Worm (Caenorhabditis elegans): ENCODE data around the gene osta-3.

DNA sequence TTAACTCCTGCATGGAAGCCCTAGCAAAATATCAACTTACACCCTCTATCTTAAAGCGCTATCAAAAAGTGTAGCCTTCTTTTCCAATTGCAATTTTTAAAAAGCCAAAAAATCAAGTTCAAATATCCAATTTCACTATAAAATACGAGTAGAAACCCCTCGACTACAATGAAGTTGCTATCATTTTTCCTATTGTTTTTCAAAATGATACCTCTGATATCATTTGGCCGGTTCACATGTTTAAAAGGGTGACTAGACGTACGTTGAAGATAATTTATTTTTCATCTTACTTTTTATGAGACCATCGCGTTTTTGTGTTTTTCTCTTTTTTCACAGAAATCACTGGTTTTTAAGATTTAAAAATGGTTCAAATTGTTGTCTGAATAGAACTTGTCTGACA, 39.2 kb downstream of the osta-3 start, which contains the start of gene R05H10.1:
- TF ChIP-seq K09A11.1 (tag; optimal IDR thresholded peaks at IDR 0.05; ENCODE audit: insufficient read depth) (no peak), odd-2 (tag; optimal IDR thresholded peaks at IDR 0.05) (no peak), ref-2 (tag; optimal IDR thresholded peaks at IDR 0.05) (no peak), elt-4 (tag; optimal IDR thresholded peaks at IDR 0.05) (no peak), ceh-19 (GFP tag; optimal IDR thresholded peaks at IDR 0.05) (no peak), hlh-13 (GFP tag; optimal IDR thresholded peaks at IDR 0.05) (no peak), pha-4 (tag; optimal IDR thresholded peaks at IDR 0.05) (no peak), elt-2 (tag; optimal IDR thresholded peaks at IDR 0.05) (no peak), ceh-22 (tag; optimal IDR thresholded peaks at IDR 0.05) (no peak)

Measured in whole organism, late embryonic.